Worm (Caenorhabditis elegans): ENCODE results near the gene unc-60.
A peak's percentile ranks its signal among the peaks of the same experiment; 100 is the strongest.

The unc-60 gene

ce11 chrV:1455280-1455679 is 19.6 kb upstream of the unc-60 start:
- TF ChIP-seq nhr-120 (GFP tag; IDR thresholded peaks at IDR 0.05): 0 out of 2 replicates have a peak, but pooled peaks have one; percentile 52
- peak; percentile 62; the same call in 1 of the 2 replicates for TF ChIP-seq egrh-3 (GFP tag; IDR thresholded peaks at IDR 0.05)
- peak; percentile 49; the same call in 1 of the 2 replicates for TF ChIP-seq dox-1 (GFP tag; IDR thresholded peaks at IDR 0.05)
- TF ChIP-seq ceh-40 (GFP tag; IDR thresholded peaks at IDR 0.05): no peak
- peak; percentile 29 for TF ChIP-seq snpc-4 (GFP tag; optimal IDR thresholded peaks at IDR 0.05)
- peak in 3 of 4 experiments; percentile 71 to 94 (median 91) for TF ChIP-seq snpc-4 (tag; optimal IDR thresholded peaks at IDR 0.05)
- TF ChIP-seq F10E7.11 (tag; optimal IDR thresholded peaks at IDR 0.05): no peak
- TF ChIP-seq B0336.3 (GFP tag; IDR thresholded peaks at IDR 0.05): 0 out of 2 replicates have a peak, but pooled peaks have one; percentile 22
- TF ChIP-seq die-1 (tag; optimal IDR thresholded peaks at IDR 0.05): no peak
- peak; percentile 78 for TF ChIP-seq snpc-1.1 (tag; optimal IDR thresholded peaks at IDR 0.05; ENCODE audit: insufficient read depth)
- TF ChIP-seq hmg-1.2 (GFP tag; IDR thresholded peaks at IDR 0.05): peak; percentile 78
- TF ChIP-seq mcd-1 (GFP tag; IDR thresholded peaks at IDR 0.05): peak; percentile 40; the same call in 1 of the 2 replicates

ce11 chrV:1456614-1457013 is 18.3 kb upstream of the unc-60 start:
- peak; percentile 65 for TF ChIP-seq atf-7 (tag; optimal IDR thresholded peaks at IDR 0.05)
- TF ChIP-seq Y67H2A.10 (GFP tag; conservative IDR thresholded peaks at IDR 0.05): no peak
- TF ChIP-seq ztf-22 (GFP tag; optimal IDR thresholded peaks at IDR 0.05): peak; percentile 74
- TF ChIP-seq B0336.3 (GFP tag; IDR thresholded peaks at IDR 0.05): peak; percentile 56; the same call in 1 of the 2 replicates
- no peak for TF ChIP-seq T07F8.4 (tag; optimal IDR thresholded peaks at IDR 0.05)
- peak; percentile 73 for TF ChIP-seq nhr-80 (tag; optimal IDR thresholded peaks at IDR 0.05)
- peak; percentile 8 for TF ChIP-seq lin-54 (GFP tag; optimal IDR thresholded peaks at IDR 0.05)
- no peak for TF ChIP-seq dpff-1 (tag; optimal IDR thresholded peaks at IDR 0.05)
- no peak for TF ChIP-seq nfyb-1 (GFP tag; IDR thresholded peaks at IDR 0.05)
- no peak for TF ChIP-seq Y53G8AR.9 (GFP tag; conservative IDR thresholded peaks at IDR 0.05)
- no peak for TF ChIP-seq mes-4 (tag; optimal IDR thresholded peaks at IDR 0.05)
- TF ChIP-seq ets-4 (GFP tag; optimal IDR thresholded peaks at IDR 0.05): peak; percentile 78
- no peak for TF ChIP-seq die-1 (tag; optimal IDR thresholded peaks at IDR 0.05)

- TF ChIP-seq hsf-1 (GFP tag; IDR thresholded peaks at IDR 0.05): no peak
- peak; percentile 79 for TF ChIP-seq nhr-80 (tag; optimal IDR thresholded peaks at IDR 0.05)
- no peak for TF ChIP-seq mes-4 (tag; optimal IDR thresholded peaks at IDR 0.05)
- TF ChIP-seq lin-40 (tag; optimal IDR thresholded peaks at IDR 0.05): no peak
- 0 out of 2 replicates have a peak, but pooled peaks have one; percentile 16 for TF ChIP-seq B0336.3 (GFP tag; IDR thresholded peaks at IDR 0.05)
- TF ChIP-seq ceh-58 (GFP tag; IDR thresholded peaks at IDR 0.05): no peak
Measured at ce11 chrV:1459374-1459926, 15.4 kb upstream of the unc-60 start.

- TF ChIP-seq bed-1 (GFP tag; IDR thresholded peaks at IDR 0.05) (no peak), F52B5.7 (tag; optimal IDR thresholded peaks at IDR 0.05) (no peak), pha-4 (tag; optimal IDR thresholded peaks at IDR 0.05) (no peak)
Measured at ce11 chrV:1460069-1460468, 14.8 kb upstream of the unc-60 start, which contains the start of gene hacd-1. Gene hacd-1, plus strand, starts transcription at chrV:1460369.

ce11 chrV:1464543-1465040 is 10.3 kb upstream of the unc-60 start, which contains the start of the genes fpn-1.2 and pqn-54:
Gene fpn-1.2, minus strand, starts transcription at chrV:1464699.
Gene pqn-54, plus strand, starts transcription at chrV:1464990.
- TF ChIP-seq snpc-1.3 (tag; optimal IDR thresholded peaks at IDR 0.05; ENCODE audit: insufficient read depth): no peak
- no peak for TF ChIP-seq akir-1 (GFP tag; optimal IDR thresholded peaks at IDR 0.05)
- peak; percentile 9 for TF ChIP-seq atf-7 (tag; optimal IDR thresholded peaks at IDR 0.05)
- peak; percentile 87 for TF ChIP-seq nhr-80 (tag; optimal IDR thresholded peaks at IDR 0.05)
- no peak for TF ChIP-seq rpc-1 (optimal IDR thresholded peaks at IDR 0.05)
- TF ChIP-seq rpc-1 (tag; optimal IDR thresholded peaks at IDR 0.05): no peak

Measured in whole organism, young adult.